Worm (Caenorhabditis elegans) whole organism, late embryonic: Measurements from ENCODE around the gene sbp-1.

Source experiments
- ama-1 ChIP-seq: fragments of 150-350 bp; optimal IDR thresholded peaks from 2 replicates; lab custom pipeline; 2014
- pag-3 ChIP-seq: sonication (generic microtip); optimal IDR thresholded peaks from 2 replicates; lab custom pipeline; 2016; ENCODE audit warnings: missing compliant biosample characterization, missing genetic modification characterization, borderline replicate concordance
- pqm-1 ChIP-seq: sonication (generic microtip); optimal IDR thresholded peaks from 2 replicates; lab custom pipeline; 2016; ENCODE audit warnings: missing genetic modification characterization, missing compliant biosample characterization

- no peak for TF ChIP-seq pqm-1 (tag; lab: Kevin White, UChicago)
- no peak for TF ChIP-seq ama-1 (lab: Kevin White, UChicago)
- no peak for TF ChIP-seq pag-3
These were observed 39.6 kb downstream of the sbp-1 start, which contains the start of gene Y47D3B.12 for ce11 chrIII:11402717-11403116.
